Worm (Caenorhabditis elegans) whole organism, L3 larva: ENCODE measurements around the gene mrps-2.

Experiments used
- R02D3.7 ChIP-seq: fragments of 150-350 bp; optimal IDR thresholded peaks from 2 replicates; lab custom pipeline; 2014; ENCODE audit warnings: missing biosample characterization, missing genetic modification characterization
- ceh-16 ChIP-seq: sonication (generic microtip); optimal IDR thresholded peaks from 2 replicates; lab custom pipeline; 2017; ENCODE audit warnings: missing biosample characterization, missing genetic modification characterization
- ceh-28 ChIP-seq: fragments of 150-350 bp; optimal IDR thresholded peaks from 2 replicates; lab custom pipeline; 2014; ENCODE audit warnings: missing biosample characterization, missing genetic modification reagents, missing genetic modification characterization
- daf-12 ChIP-seq: fragments of 150-350 bp; optimal IDR thresholded peaks from 2 replicates; lab custom pipeline; 2014; ENCODE audit warnings: missing biosample characterization, missing genetic modification reagents, missing genetic modification characterization
- egl-27 ChIP-seq: sonication (generic microtip); optimal IDR thresholded peaks from 4 replicates; lab custom pipeline; 2017; ENCODE audit warnings: missing biosample characterization, missing genetic modification reagents, missing genetic modification characterization
- elt-1 ChIP-seq: fragments of 150-350 bp; optimal IDR thresholded peaks from 2 replicates; lab custom pipeline; 2014; ENCODE audit warnings: missing biosample characterization, missing genetic modification characterization
- elt-2 ChIP-seq: sonication (generic microtip); optimal IDR thresholded peaks from 2 replicates; lab custom pipeline; 2016; ENCODE audit warnings: missing genetic modification reagents, mild to moderate bottlenecking, missing genetic modification characterization, missing compliant biosample characterization
- eor-1 ChIP-seq, 2 experiments: fragments of 150-350 bp; optimal IDR thresholded peaks; 2 replicates each; lab custom pipeline; 2014 to 2018; ENCODE audit warnings: missing biosample characterization in 2 of 2, missing genetic modification characterization in 2 of 2
- fkh-2 ChIP-seq: fragments of 150-350 bp; optimal IDR thresholded peaks from 2 replicates; lab custom pipeline; 2014; ENCODE audit warnings: missing biosample characterization, missing genetic modification reagents, missing genetic modification characterization
- fos-1 ChIP-seq: fragments of 150-350 bp; optimal IDR thresholded peaks from 2 replicates; lab custom pipeline; 2014; ENCODE audit warnings: missing biosample characterization, missing genetic modification characterization
- jun-1 ChIP-seq: fragments of 150-350 bp; optimal IDR thresholded peaks from 2 replicates; lab custom pipeline; 2014; ENCODE audit warnings: missing biosample characterization, missing genetic modification reagents, missing genetic modification characterization
- lsy-12 ChIP-seq: sonication (generic microtip); optimal IDR thresholded peaks from 2 replicates; lab custom pipeline; 2016; ENCODE audit warnings: mild to moderate bottlenecking, missing genetic modification characterization, missing compliant biosample characterization
- nfya-1 ChIP-seq: sonication (generic microtip); optimal IDR thresholded peaks from 2 replicates; lab custom pipeline; 2017; ENCODE audit warnings: missing genetic modification characterization, mild to moderate bottlenecking, missing compliant biosample characterization, antibody characterized with exemption, moderate library complexity; ENCODE audit not compliant: insufficient read depth
- nhr-11 ChIP-seq: fragments of 150-350 bp; optimal IDR thresholded peaks from 2 replicates; lab custom pipeline; 2014; ENCODE audit warnings: missing biosample characterization, missing genetic modification characterization
- nhr-25 ChIP-seq: sonication (generic microtip); optimal IDR thresholded peaks from 2 replicates; lab custom pipeline; 2017; ENCODE audit warnings: missing biosample characterization, missing genetic modification characterization
- nhr-43 ChIP-seq: sonication (generic microtip); optimal IDR thresholded peaks from 2 replicates; lab custom pipeline; 2016; ENCODE audit warnings: mild to moderate bottlenecking, missing genetic modification characterization, missing compliant biosample characterization; ENCODE audit not compliant: poor library complexity, severe bottlenecking
- nhr-77 ChIP-seq: fragments of 150-350 bp; optimal IDR thresholded peaks from 2 replicates; lab custom pipeline; 2014; ENCODE audit warnings: missing biosample characterization, missing genetic modification characterization
- skn-1 ChIP-seq: fragments of 150-350 bp; optimal IDR thresholded peaks from 2 replicates; lab custom pipeline; 2014; ENCODE audit warnings: missing biosample characterization, missing genetic modification characterization
- snpc-4 ChIP-seq: fragments of 150-350 bp; optimal IDR thresholded peaks from 2 replicates; lab custom pipeline; 2014; ENCODE audit warnings: missing biosample characterization, missing genetic modification characterization
- ztf-11 ChIP-seq: fragments of 150-350 bp; optimal IDR thresholded peaks from 2 replicates; lab custom pipeline; 2014; ENCODE audit warnings: missing biosample characterization, missing genetic modification characterization

Gene mrps-2

DNA sequence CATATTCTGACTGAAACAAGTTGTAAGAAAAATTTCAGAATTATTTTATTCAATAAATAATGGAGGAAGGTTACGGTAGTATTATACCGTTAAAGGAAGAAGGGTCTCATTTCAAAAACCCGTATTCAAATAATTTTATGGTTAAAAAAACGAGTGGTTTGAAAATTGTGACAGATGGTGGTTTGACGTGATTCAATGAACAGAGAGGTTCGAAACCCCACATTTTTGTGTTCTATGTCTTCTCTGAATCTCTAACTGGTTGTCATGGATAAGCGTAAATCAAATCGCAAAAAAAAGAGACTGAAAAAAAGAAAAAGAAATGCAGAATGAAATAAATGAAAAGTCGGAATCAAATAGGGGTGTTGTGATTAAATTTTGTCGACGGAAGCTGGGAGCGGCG, 41.8 kb downstream of the mrps-2 start, which contains the start of gene ZK994.6:
TSS of gene ZK994.6 (minus strand) at position 101 of the 400 bp plus-strand sequence.
- no peak for TF ChIP-seq daf-12 (tag; lab: Kevin White, UChicago)
- TF ChIP-seq nhr-11 (tag; lab: Kevin White, UChicago), result no peak
- TF ChIP-seq nhr-25 (tag; lab: Kevin White, UChicago), result no peak

DNA sequence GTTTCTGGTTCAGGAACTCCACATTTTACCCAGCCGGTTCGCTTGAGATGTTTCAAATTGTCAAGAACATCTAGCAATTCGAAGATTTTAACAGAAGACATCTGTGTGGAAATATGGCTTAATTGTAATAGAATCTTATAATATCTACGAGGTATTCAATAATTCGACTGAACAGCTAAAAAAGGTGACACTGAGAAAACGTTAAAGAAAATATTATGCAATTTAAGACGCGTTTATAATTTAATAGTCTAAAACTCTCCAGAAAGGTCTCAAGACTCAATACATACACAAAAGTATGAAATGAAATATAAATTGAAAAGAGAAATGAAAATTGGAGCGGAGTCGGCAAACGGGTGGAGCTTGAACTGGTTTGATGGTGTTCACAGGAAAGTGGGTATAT, 47.9 kb downstream of the mrps-2 start, which contains the start of gene F45F2.9:
TSS of gene F45F2.9 (minus strand) at position 101 of the 400 bp plus-strand sequence.
- TF ChIP-seq nhr-43 (tag; lab: Kevin White, UChicago) (no peak), snpc-4 (tag; lab: Kevin White, UChicago) (no peak), fos-1 (tag; lab: Kevin White, UChicago) (no peak), jun-1 (tag; lab: Kevin White, UChicago) (no peak), elt-1 (tag; lab: Kevin White, UChicago) (no peak), lsy-12 (tag; lab: Kevin White, UChicago) (no peak), ceh-28 (no peak), fkh-2 (tag; lab: Kevin White, UChicago) (no peak), ztf-11 (no peak), elt-2 (tag; lab: Kevin White, UChicago) (no peak), ceh-16 (tag; lab: Kevin White, UChicago) (no peak), nfya-1 (no peak), R02D3.7 (no peak), eor-1 (tag; optimal IDR thresholded peaks at IDR 0.05; lab: Kevin White, UChicago) (no peak), nhr-77 (tag; lab: Kevin White, UChicago) (no peak)

DNA sequence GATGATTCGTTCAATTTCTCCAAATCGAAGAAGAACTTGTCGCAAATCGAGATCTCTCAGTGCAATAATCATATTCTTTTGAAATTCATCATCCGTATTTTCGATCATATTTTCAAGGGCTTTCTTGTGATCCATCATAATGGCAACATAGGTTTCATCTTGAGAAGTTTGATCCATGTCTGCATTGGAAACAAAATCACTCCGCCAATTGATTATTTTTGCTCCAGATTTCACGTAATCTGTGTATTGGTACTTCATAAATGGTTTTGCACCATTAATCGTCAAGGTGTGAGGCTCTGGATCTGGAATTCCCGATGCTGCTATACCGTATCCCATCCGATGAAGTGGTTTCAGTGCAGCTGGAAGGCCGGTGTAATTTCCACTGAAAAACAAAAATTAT, 50.9 kb downstream of the mrps-2 start:
- TF ChIP-seq daf-12 (tag; lab: Kevin White, UChicago) (no peak), egl-27 (tag; lab: Kevin White, UChicago) (no peak), elt-2 (tag; lab: Kevin White, UChicago) (no peak), skn-1 (tag; lab: Kevin White, UChicago) (no peak), nhr-77 (tag; lab: Kevin White, UChicago) (no peak), nhr-11 (tag; lab: Kevin White, UChicago) (no peak), nfya-1 (no peak)
